Fruit fly (Drosophila melanogaster): ENCODE results near the gene Pldn.

Gene Pldn

dm6 chr3L:11696294-11697116, 5.3 kb upstream of the Pldn start, which contains the start of gene Dph1 (continued):
- TF ChIP-seq row (GFP tag; IDR thresholded peaks at IDR 0.05) = peak; percentile 85
- peak; percentile 66 for TF ChIP-seq cas (GFP tag; IDR thresholded peaks at IDR 0.05)
- no peak for TF ChIP-seq Hmx (GFP tag; optimal IDR thresholded peaks at IDR 0.05)
- peak; percentile 78 for TF ChIP-seq grau (tag; optimal IDR thresholded peaks at IDR 0.05)
- TF ChIP-seq CG17912 (GFP tag; optimal IDR thresholded peaks at IDR 0.05) = no peak
- TF ChIP-seq crp (GFP tag; optimal IDR thresholded peaks at IDR 0.05) = peak; percentile 69 to 96
- peak; percentile 26 for TF ChIP-seq CG1792 (GFP tag; optimal IDR thresholded peaks at IDR 0.05)
- TF ChIP-seq CG16863 (GFP tag; optimal IDR thresholded peaks at IDR 0.05) = peak; percentile 71
- no peak for TF ChIP-seq Neu2 (GFP tag; optimal IDR thresholded peaks at IDR 0.05; ENCODE audit: borderline replicate concordance)
- peak; percentile 81 for TF ChIP-seq chn (GFP tag; optimal IDR thresholded peaks at IDR 0.05)
- TF ChIP-seq CG6791 (GFP tag; IDR thresholded peaks at IDR 0.05; ENCODE audit: partially characterized antibody) = no peak
- peak; percentile 79 to 89 for TF ChIP-seq bsh (GFP tag; optimal IDR thresholded peaks at IDR 0.05)
- TF ChIP-seq CG17361 (GFP tag; IDR thresholded peaks at IDR 0.05) = peak; percentile 81
- peak; percentile 83 for TF ChIP-seq CG9609 (GFP tag; optimal IDR thresholded peaks at IDR 0.05)
- peak; percentile 57 for TF ChIP-seq bbx (GFP tag; IDR thresholded peaks at IDR 0.05; ENCODE audit: partially characterized antibody)
- TF ChIP-seq ssp (GFP tag; IDR thresholded peaks at IDR 0.05) = peak; percentile 55; the same call in 1 of the 2 replicates
- peak; percentile 95 for TF ChIP-seq Drgx (GFP tag; IDR thresholded peaks at IDR 0.05)
- TF ChIP-seq sens-2 (GFP tag; IDR thresholded peaks at IDR 0.05) = no peak; the same call in 1 of the 2 replicates
- TF ChIP-seq sr (GFP tag; IDR thresholded peaks at IDR 0.05) = no peak; the same call in 1 of the 3 replicates
- TF ChIP-seq CHES-1-like (GFP tag; optimal IDR thresholded peaks at IDR 0.05) = peak; percentile 79
- TF ChIP-seq Ets65A (GFP tag) = peak; percentile 97
- peak; percentile 46; the same call in 1 of the 3 replicates for TF ChIP-seq Opbp (GFP tag; IDR thresholded peaks at IDR 0.05; ENCODE audit: partially characterized antibody)
- peak; percentile 80 for TF ChIP-seq Mes4 (GFP tag; optimal IDR thresholded peaks at IDR 0.05)
- peak; percentile 70 for TF ChIP-seq onecut (GFP tag; IDR thresholded peaks at IDR 0.05)
- TF ChIP-seq luna (GFP tag; optimal IDR thresholded peaks at IDR 0.05) = peak; percentile 64
- peak; percentile 49; the same call in 1 of the 2 replicates for TF ChIP-seq Oaz (GFP tag; IDR thresholded peaks at IDR 0.05)
- peak; percentile 81 for TF ChIP-seq CG10366 (GFP tag; IDR thresholded peaks at IDR 0.05)
- TF ChIP-seq gsb-n (tag; optimal IDR thresholded peaks at IDR 0.05) = peak; percentile 71
- peak; percentile 80 for TF ChIP-seq mam (GFP tag; optimal IDR thresholded peaks at IDR 0.05)
- no peak for TF ChIP-seq sc (optimal IDR thresholded peaks at IDR 0.05)
- peak; percentile 52 for TF ChIP-seq sc (GFP tag; optimal IDR thresholded peaks at IDR 0.05)
- peak; percentile 76 for TF ChIP-seq CG8944 (GFP tag; optimal IDR thresholded peaks at IDR 0.05)
- peak; percentile 64; the same call in 3 of the 4 replicates for TF ChIP-seq Dll (GFP tag; IDR thresholded peaks at IDR 0.05; ENCODE audit: partially characterized antibody)
- TF ChIP-seq CG13424 (tag; optimal IDR thresholded peaks at IDR 0.05) = peak; percentile 80
- TF ChIP-seq ranshi (GFP tag; IDR thresholded peaks at IDR 0.05) = peak; percentile 77; the same call in 1 of the 2 replicates
- peak; percentile 82 for TF ChIP-seq tap (tag; optimal IDR thresholded peaks at IDR 0.05)
- peak; percentile 9 for TF ChIP-seq Hey (tag; optimal IDR thresholded peaks at IDR 0.05)
- TF ChIP-seq CG10431 (GFP tag; optimal IDR thresholded peaks at IDR 0.05) = peak; percentile 67
- peak; percentile 85 for TF ChIP-seq cwo (GFP tag; optimal IDR thresholded peaks at IDR 0.05)
- peak; percentile 50 to 87 for TF ChIP-seq Hr51 (GFP tag; optimal IDR thresholded peaks at IDR 0.05)
- peak; percentile 55 for TF ChIP-seq CG10462 (GFP tag; optimal IDR thresholded peaks at IDR 0.05)
- peak; percentile 90 for TF ChIP-seq crc (GFP tag; optimal IDR thresholded peaks at IDR 0.05)
- TF ChIP-seq cato (GFP tag; optimal IDR thresholded peaks at IDR 0.05; ENCODE audit: borderline replicate concordance) = peak; percentile 56
- peak; percentile 81 for TF ChIP-seq fd96Cb (tag; optimal IDR thresholded peaks at IDR 0.05)
- peak; percentile 77 for TF ChIP-seq CG10654 (GFP tag; optimal IDR thresholded peaks at IDR 0.05)
- no peak for TF ChIP-seq Fer2 (tag; optimal IDR thresholded peaks at IDR 0.05)
- peak; percentile 89 for TF ChIP-seq Antp (GFP tag; optimal IDR thresholded peaks at IDR 0.05)
- TF ChIP-seq abd-A (tag; optimal IDR thresholded peaks at IDR 0.05) = peak; percentile 30

Data from whole organism, embryonic.